Fruit fly (Drosophila melanogaster): Measurements from ENCODE around the gene TAF1B.

The TAF1B gene

DNA sequence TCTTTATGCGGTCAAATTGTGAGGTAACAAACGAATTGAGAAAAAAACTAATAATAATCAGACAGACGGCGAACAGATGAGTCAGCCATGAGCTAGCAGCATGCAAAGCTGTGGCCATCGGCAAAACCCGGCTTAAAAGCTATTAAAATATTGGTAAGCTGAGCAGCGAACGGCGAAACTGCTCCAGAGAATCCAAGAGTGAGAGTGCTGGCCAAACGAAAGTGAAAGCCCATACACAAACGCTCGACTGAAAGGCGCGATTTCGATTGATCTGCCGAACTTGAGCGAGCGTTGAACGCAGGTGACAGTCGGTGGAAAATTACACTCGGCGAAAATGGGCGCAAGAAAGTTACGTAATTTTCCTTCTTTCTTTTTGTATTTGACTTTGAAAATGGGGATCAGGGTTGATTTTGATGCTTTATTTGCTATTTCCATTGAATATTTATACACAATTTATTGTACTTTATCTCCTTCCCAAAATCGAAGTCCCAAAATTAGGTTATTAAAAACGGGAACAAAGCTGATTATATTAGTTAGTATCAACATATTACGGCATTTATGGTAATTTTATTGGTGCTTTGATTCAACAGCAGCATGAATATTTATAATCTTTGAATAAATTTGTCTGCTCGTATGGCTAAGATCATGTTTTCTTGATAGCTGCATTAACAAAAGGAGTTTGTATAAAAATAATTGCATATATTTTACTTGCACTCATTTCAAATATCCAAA lies 5.8 kb upstream of the TAF1B start:
- TF ChIP-seq noc (tag; optimal IDR thresholded peaks at IDR 0.05) = no peak

DNA sequence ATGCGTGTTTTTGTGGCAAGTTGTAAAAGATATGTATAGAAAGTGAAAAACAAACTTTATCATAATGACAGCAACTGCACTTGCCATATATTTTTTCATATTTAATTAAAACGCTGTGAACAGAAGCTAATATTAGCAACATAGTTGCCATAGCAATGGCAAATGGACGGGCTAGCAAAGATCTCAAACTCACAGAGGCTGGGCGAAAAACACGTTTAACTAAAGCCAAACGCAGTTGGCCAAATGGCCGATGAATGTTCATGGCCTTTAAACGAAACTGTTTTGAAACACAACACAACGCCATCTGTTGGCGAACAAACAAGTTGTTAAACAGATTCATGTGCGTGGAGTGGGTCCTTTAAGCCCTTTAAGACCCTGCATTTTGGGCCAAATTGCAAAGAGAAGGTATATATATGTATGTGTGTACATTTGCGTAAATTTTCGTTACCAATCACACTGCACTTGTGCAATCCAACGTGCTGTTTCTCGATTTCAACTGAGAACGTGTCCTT lies 4.4 kb upstream of the TAF1B start:
- no peak for TF ChIP-seq noc (tag; optimal IDR thresholded peaks at IDR 0.05)

DNA sequence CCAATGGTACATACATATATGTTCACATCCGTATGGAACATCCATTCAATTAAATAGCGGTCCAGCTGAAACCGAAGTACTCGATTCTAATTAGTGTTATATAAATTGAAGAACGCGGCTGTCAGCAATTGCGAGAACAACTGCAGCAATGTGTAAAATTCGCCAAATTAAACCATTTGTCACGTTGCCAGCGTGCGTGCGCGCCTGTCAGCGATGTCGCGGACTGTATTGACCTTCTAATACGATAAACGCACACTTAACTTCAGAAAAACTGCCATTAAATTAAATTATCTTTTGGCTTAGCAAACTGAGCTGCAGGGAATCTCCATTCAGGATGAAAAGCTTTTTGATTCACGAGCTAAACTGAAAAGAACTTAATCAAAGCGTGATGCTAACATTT lies 3.2 kb upstream of the TAF1B start:
- no peak for TF ChIP-seq noc (tag; optimal IDR thresholded peaks at IDR 0.05)

DNA sequence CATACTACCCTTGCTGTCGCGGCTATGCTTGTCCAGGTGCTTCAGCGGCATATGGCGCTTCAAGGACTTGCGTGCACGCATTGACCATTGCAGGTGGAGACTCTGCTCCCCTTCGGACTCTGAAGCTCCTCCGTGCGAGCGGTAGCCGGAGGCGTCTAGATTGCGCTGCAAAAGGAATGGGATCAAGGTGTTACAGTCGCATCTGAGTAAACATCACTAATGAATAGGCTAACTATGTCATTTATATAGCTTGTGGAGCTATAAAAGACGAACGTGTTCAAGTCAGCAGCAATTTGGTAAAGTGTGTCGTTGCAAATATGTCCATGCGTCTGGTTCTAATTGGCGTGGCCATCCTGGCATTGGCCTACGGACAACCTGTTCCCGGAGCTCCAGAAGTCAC lies 1.2 kb downstream of the TAF1B start, which contains the start of gene CG42759:
TSS of gene CG42759 (plus strand) at position 301 of the 400 bp plus-strand sequence.
- no peak for TF ChIP-seq noc (tag; optimal IDR thresholded peaks at IDR 0.05)

DNA sequence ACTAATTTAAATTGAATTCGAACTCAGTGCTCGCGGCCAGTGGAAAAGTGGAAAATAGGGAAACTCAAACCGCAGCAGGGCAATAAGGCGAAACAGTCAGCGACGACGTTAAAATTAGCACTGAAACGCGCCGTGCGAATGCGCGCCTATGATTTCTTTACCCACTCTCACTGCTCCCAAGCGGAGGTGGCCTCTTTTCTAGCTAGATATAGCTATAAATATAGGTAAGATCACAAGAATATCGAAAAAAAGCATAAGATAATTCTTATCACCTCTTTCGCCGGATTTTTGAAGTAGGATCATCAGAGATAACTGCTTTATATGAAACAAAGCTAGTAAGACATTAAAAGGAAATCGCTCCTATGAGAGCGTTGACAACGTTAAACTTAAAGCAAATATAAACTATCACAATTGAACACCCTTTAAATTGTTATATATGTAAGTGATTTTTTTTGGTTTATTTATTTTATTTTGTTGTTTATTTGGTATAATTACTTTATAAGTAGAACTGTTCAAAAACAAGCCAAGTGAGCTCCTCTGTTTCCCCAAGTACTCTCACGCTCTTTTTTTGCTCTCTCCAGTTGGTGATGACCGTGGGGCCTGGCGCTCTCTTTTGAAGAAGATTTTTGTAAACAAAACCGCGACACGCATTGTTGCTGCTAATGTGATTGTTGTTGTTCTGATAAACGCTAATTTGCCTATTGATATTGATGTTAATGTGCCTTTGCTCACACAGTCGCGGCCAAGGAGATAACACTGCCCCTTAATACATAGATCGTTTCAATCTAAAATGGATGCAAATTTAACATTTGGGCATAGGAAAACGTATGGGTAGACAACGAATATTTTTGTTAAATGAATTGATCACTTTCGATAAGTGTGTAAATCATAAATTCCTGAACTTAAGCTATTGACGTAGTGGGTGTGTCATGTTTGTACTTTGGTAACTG lies 4.1 kb downstream of the TAF1B start, which contains the start of gene tws:
TSS of gene tws (minus strand) at position 124 of the 950 bp plus-strand sequence.
- TF ChIP-seq noc (tag; optimal IDR thresholded peaks at IDR 0.05) = peak; percentile 77

DNA sequence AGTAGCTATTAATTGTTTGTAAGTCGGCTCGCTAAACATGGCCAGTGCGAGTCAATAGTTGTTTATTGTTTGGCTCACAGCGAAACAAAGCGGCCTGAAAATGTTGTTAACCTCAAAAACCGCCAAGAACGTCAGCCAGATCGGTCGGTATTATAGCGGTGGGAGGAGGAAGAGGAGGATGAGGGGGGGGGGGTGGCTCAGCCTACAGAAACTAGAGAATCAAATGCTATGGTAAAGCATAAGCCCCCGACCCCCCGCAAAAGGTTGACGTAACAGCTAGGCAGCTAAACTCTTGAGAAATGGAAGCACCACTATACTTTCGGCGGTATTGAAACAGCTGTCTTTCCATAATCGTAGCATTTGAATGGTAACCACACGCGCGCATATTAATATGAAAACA lies 5.1 kb downstream of the TAF1B start:
- no peak for TF ChIP-seq noc (tag; optimal IDR thresholded peaks at IDR 0.05)

DNA sequence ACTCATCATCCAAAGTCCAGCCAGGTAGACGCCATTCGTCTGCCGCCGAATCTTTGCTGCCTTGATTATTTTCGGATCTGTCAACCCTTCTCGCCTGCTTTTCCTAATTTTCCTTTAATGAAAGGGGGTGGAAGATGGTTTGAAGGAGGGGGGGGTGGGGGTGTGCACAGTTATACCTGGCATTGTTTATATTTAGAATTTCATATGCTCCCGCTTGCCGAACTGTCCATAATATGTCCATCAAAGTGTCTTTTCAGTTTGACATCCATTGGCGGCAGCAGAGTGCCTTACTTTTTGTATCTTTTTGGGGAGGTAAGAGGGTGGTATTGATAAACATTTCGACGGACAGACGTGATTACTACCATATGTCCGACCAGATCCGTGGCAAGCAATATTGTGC lies 6.2 kb downstream of the TAF1B start:
- TF ChIP-seq noc (tag; optimal IDR thresholded peaks at IDR 0.05) = no peak

DNA sequence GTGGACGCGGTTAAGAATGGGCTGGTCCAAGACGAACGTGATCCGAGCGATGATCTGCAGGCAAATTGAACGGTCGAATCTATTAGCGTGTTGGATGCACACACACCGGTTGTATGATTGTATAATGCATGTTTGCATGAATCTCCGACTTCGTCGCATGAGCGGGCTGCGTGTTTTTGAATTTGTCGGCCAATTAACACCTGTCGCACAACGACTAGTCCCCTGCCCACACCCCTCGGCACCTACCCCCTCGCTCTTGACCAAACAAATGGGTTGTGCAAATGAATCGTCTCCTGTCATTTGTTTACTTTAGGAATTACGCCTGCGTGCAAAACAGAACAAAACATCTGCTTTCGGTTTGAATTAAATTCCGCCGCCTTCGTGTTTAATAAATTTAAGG lies 9.0 kb downstream of the TAF1B start:
- no peak for TF ChIP-seq noc (tag; optimal IDR thresholded peaks at IDR 0.05)

DNA sequence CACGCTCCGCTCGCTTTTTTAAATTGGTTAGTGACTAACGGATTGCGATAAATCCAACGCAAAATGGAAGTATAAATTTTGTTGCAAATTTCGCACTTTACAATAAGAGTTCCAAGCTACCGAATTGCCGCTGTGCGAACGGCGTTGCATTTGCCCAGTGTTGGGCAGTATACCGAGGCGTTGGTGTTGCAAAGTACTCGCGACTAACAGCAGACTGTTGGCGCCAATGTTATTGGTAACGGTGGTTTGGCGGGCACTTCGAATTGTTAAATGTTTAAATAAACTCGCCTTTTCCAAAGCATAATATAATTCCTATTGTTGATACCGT lies 9.7 kb downstream of the TAF1B start:
- peak; percentile 38 for TF ChIP-seq noc (tag; optimal IDR thresholded peaks at IDR 0.05)

DNA sequence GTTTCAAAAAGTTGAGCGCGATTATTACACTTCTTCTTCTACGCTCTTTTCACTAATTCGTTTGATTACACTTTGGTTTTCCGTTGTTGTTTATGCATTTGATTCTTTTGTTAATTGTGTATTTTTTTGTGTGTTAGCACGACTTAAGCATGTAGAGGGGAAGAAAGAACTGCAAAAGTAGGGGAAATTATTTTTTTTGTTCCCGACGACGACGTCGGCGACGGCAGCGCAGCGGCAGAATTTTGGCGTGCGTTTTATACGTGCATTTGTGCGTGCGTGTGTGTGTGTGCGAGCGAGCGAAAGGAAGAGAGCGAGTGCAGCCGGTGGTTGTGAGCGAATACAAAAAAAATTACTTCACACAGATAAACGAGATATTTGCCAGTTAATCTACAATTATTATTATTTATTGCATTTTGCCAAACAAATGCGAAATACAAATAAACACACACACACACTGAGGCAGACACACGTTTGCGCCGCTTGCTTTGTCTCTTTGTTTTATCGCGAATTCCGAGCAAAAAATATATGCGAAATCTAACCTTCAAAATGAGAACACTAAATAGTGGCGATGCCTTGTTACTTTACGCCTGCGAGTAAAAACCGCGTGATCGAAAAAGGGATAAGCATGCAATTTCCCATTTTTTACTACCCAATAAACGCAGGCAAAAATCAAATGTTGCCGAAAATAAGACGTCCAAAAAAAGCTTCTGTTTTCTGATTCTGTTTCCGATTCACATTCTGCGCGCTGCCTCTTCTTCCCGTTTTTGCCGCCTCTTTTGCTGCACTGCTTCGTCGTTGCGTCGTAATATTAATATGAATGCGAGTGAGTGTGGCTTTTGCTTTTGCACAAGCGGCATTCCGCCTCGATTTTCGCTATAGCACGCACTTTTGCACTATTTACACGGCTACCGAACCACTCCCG lies 10.3 kb downstream of the TAF1B start:
- no peak for TF ChIP-seq noc (tag; optimal IDR thresholded peaks at IDR 0.05)

DNA sequence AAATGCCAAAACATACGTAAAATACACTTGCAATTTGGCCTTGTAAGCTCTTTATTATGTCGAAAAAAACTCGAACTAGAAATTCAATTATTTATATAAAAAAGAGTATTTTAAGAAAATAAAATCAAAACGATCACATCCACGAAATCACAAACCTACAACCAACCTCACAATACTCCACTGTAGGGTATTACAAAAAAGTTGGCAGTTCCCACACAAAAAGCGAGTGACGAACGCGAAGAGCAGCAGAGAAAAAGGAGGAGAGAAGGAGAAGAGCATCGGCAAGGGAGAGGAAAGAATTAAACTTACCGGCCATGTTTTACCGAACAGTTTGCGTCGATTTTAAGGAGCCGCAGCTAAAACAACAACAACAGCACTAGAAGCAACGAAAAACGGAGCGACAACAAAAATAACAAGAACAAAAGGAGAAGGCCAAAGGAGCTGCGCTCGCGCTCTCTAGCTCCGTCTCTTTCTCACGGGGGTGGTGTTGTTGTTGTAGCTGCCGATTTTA lies 11.0 kb downstream of the TAF1B start:
- TF ChIP-seq noc (tag; optimal IDR thresholded peaks at IDR 0.05) = peak; percentile 22

DNA sequence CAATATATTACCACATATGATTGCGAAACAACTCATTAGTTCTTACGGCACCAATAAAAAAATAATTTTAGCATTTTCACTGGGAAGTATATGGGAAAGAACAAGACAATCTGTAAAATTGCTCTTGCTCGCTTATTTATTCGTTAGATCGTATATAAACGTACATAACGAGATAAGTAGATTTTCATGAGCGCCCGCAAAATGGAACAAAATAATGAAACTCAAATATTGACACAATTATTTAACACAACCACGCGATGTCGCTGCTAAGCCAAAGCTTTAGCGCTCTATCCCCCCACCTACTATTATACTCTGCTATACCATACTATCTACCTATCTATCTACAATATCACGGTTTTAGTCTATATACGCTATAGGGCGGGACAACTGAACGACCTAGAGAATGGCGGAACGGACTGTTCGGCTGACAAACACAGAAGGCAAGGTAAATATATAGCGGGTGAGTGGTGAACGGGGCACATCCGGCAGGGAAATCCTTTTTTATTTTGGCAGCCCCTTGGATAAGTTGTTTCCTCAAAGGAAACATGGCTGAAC lies 12.9 kb downstream of the TAF1B start:
- TF ChIP-seq noc (tag; optimal IDR thresholded peaks at IDR 0.05) = no peak

DNA sequence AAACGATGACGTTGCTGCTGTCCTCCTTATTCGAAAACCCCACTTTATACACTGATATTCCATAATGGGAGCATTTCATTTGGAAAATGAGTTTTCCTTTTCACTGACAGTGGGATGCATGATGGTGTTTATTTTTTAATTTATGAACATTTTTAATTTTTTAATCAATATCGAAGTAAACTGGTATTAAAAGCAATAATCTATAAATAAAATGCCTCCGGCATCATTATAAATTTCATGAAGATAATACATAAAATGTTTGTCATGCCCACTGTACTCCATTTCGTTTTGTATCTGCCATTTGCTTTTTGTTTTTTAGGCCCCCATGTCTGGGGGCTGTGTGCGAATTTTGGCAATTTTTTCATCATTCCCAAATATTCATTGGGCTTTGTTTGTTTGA lies 13.9 kb downstream of the TAF1B start:
- TF ChIP-seq noc (tag; optimal IDR thresholded peaks at IDR 0.05) = peak; percentile 72

DNA sequence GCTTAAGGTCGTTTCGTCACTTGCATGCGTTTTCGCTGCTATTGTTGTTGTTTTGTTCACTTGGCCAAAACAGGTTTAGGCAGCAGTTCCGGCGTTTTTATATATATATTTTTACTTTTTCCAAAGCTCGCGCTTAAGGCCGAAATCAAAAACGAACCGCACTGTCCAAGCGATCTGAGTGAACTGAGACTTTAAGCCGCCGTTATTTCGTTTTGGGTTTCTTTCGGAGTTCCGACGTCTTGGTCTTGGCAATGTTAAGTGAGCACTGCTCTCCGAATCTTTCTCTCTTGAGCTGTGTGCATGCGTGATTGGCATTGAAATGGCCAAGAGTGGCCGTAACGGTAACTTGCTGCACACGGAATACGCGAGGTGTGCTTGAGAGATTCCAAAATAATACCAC lies 18.5 kb downstream of the TAF1B start, which contains the start of gene knk:
TSS of gene knk (minus strand) at position 188 of the 400 bp plus-strand sequence.
- TF ChIP-seq noc (tag; optimal IDR thresholded peaks at IDR 0.05) = no peak

DNA sequence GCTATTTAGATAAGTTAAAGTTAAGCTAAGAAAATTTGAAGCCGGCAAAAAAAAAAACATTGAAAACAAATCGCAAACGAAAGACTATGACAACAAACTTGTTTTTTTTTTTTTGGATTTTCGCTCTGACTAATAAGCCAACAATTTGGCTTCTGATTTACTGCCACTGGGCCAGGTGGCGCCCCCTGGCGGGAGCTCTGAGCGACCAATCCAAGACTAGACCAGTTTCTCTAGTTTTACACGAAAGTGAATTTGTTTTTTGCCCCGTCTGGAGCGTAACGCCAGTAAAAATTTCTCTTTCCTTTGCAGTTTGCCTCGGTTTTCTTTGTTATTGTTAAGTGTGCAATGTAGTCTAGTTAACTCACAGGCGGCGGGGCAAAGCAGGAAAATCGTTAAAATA lies 19.2 kb downstream of the TAF1B start:
- TF ChIP-seq noc (tag; optimal IDR thresholded peaks at IDR 0.05) = no peak

Measured in whole organism, larva.